Worm (Caenorhabditis elegans): ENCODE measurements around the gene cyp-33B1.

cyp-33B1 gene

DNA sequence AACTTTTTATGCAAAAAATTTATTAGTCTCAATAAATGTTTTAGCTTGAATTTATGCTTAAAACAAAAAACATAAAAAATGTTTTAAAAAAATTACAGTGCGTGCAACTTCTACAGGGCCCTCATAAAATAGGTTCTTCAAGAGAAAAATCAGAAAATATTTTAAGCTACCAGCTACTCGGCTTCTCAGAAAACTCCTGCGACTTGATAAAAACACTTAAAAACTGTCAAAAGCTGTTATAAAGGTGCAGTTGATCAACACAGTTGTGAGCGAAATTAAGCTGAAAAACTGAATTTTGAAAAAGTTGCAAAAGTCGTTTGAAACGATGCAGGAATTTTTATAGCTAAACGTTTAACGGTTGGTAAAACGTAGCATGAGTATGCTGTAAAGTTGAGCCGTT, 47.6 kb downstream of the cyp-33B1 start (continued):
- TF ChIP-seq hlh-26 (GFP tag; conservative IDR thresholded peaks at IDR 0.05) (no peak), lin-40 (tag; optimal IDR thresholded peaks at IDR 0.05) (no peak), egl-18 (GFP tag; IDR thresholded peaks at IDR 0.05) (no peak), ztf-18 (tag; optimal IDR thresholded peaks at IDR 0.05) (no peak), F57C9.4 (tag; optimal IDR thresholded peaks at IDR 0.05) (no peak), K11D2.4 (GFP tag; IDR thresholded peaks at IDR 0.05) (no peak), fkh-3 (tag; optimal IDR thresholded peaks at IDR 0.05) (no peak), lsy-27 (tag; optimal IDR thresholded peaks at IDR 0.05; ENCODE audit: borderline replicate concordance, insufficient read depth) (no peak), lin-26 (GFP tag; IDR thresholded peaks at IDR 0.05) (peak; percentile 37; the same call in 1 of the 2 replicates), ztf-22 (GFP tag; optimal IDR thresholded peaks at IDR 0.05) (no peak), hmg-1.2 (GFP tag; IDR thresholded peaks at IDR 0.05) (peak; percentile 34; the same call in 1 of the 2 replicates), lin-35 (GFP tag; optimal IDR thresholded peaks at IDR 0.05) (no peak), ceh-79 (tag; optimal IDR thresholded peaks at IDR 0.05) (no peak), dpff-1 (tag; optimal IDR thresholded peaks at IDR 0.05) (no peak), zfh-2 (GFP tag; conservative IDR thresholded peaks at IDR 0.05) (no peak), T07F8.4 (tag; optimal IDR thresholded peaks at IDR 0.05) (no peak), chd-7 (tag; optimal IDR thresholded peaks at IDR 0.05) (no peak), hmg-20 (GFP tag; IDR thresholded peaks at IDR 0.05) (no peak), K12H6.12 (tag; optimal IDR thresholded peaks at IDR 0.05) (peak; percentile 24), efl-1 (GFP tag; optimal IDR thresholded peaks at IDR 0.05) (no peak), let-526 (GFP tag; IDR thresholded peaks at IDR 0.05) (no peak), Y53F4B.3 (GFP tag; IDR thresholded peaks at IDR 0.05) (no peak), tbx-9 (tag; optimal IDR thresholded peaks at IDR 0.05; ENCODE audit: borderline replicate concordance) (no peak), mcd-1 (GFP tag; IDR thresholded peaks at IDR 0.05) (no peak; the same call in 1 of the 2 replicates), hsf-1 (GFP tag; IDR thresholded peaks at IDR 0.05) (no peak), snpc-1.1 (tag; optimal IDR thresholded peaks at IDR 0.05; ENCODE audit: insufficient read depth) (no peak), tlf-1 (GFP tag; optimal IDR thresholded peaks at IDR 0.05) (no peak), ztf-6 (GFP tag; IDR thresholded peaks at IDR 0.05) (no peak), ama-1 (optimal IDR thresholded peaks at IDR 0.05) (peak; percentile 82), ama-1 (GFP tag; optimal IDR thresholded peaks at IDR 0.05) (no peak), ceh-27 (GFP tag; optimal IDR thresholded peaks at IDR 0.05) (no peak), madf-8 (GFP tag; conservative IDR thresholded peaks at IDR 0.05) (no peak), snpc-3.4 (tag; optimal IDR thresholded peaks at IDR 0.05) (no peak), xnd-1 (tag; optimal IDR thresholded peaks at IDR 0.05) (no peak), let-607 (tag; optimal IDR thresholded peaks at IDR 0.05) (peak in 1 of 2 experiments; percentile 19), mes-4 (tag; optimal IDR thresholded peaks at IDR 0.05) (no peak), F33H1.4 (GFP tag; IDR thresholded peaks at IDR 0.05) (no peak), egl-44 (GFP tag; IDR thresholded peaks at IDR 0.05) (0 out of 2 replicates have a peak, but pooled peaks have one; percentile 20), Y53G8AR.9 (GFP tag; conservative IDR thresholded peaks at IDR 0.05) (no peak), ztf-28 (GFP tag; IDR thresholded peaks at IDR 0.05) (no peak), snpc-4 (GFP tag; optimal IDR thresholded peaks at IDR 0.05) (no peak), snpc-4 (tag; optimal IDR thresholded peaks at IDR 0.05) (no peak), D2030.7 (GFP tag; IDR thresholded peaks at IDR 0.05) (no peak), nfyb-1 (GFP tag; IDR thresholded peaks at IDR 0.05) (peak; percentile 32), ZK185.1 (tag; optimal IDR thresholded peaks at IDR 0.05; ENCODE audit: poor library complexity, severe bottlenecking) (no peak), akir-1 (GFP tag; optimal IDR thresholded peaks at IDR 0.05) (no peak), T26A5.8 (tag; optimal IDR thresholded peaks at IDR 0.05) (no peak), aptf-2 (GFP tag; conservative IDR thresholded peaks at IDR 0.05) (no peak), ceh-58 (GFP tag; IDR thresholded peaks at IDR 0.05) (no peak)

Data from whole organism, young adult.